Fruit fly (Drosophila melanogaster): ENCODE measurements around the gene B52.

Gene B52

DNA sequence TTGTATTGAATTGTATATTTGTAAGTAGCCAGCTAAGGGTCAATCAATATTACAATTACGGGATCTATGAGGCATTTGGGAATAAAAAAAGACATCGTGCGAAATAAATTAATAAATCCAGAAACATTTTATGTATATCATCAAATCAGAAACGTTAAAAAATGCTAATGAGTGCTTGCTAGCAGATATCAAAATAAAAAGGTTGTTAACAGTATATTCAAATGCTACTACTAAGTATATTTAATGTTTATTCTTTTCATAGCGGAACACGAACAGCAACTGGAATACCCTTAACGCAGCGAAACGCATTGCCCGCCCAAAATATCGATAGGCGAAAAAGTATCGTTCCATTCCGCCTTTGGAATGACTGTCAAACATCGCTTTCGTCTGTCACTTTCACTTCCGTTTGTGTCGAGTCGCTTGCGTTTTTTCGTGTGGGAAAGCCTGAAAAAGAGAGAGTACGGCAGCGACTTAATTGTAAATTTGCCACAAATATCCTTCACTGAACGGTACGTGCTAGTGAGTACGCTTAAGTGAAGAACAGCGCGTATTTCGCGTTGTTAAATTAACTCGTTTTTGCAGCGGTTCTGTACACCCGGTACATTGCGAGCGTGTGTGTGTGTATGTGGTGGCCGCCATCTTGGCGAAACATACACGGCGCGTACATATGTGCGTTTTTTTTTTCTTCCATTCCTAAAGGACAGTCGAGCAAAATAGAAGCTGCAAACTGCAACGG lies at the start of gene B52 (continued):
- TF ChIP-seq CG8290 (GFP tag; optimal IDR thresholded peaks at IDR 0.05) (no peak), CG8290 (tag; optimal IDR thresholded peaks at IDR 0.05) (peak in 1 of 2 experiments; percentile 51), Fer1 (GFP tag; optimal IDR thresholded peaks at IDR 0.05) (peak; percentile 85), zfh2 (GFP tag; optimal IDR thresholded peaks at IDR 0.05) (peak; percentile 53), chn (GFP tag; optimal IDR thresholded peaks at IDR 0.05) (peak; percentile 39), CG9876 (GFP tag; optimal IDR thresholded peaks at IDR 0.05) (peak; percentile 42), CG3407 (GFP tag; optimal IDR thresholded peaks at IDR 0.05) (peak; percentile 50), dimm (GFP tag; IDR thresholded peaks at IDR 0.05) (no peak), Trl (optimal IDR thresholded peaks at IDR 0.05) (no peak), Trl (GFP tag; optimal IDR thresholded peaks at IDR 0.05) (peak; percentile 51), CG2202 (tag; optimal IDR thresholded peaks at IDR 0.05) (peak; percentile 39), nom (GFP tag; optimal IDR thresholded peaks at IDR 0.05) (peak; percentile 86), Six4 (GFP tag; optimal IDR thresholded peaks at IDR 0.05) (no peak), luna (GFP tag; optimal IDR thresholded peaks at IDR 0.05) (peak; percentile 53), Sry-δ (GFP tag; optimal IDR thresholded peaks at IDR 0.05) (peak; percentile 60), ham (GFP tag; IDR thresholded peaks at IDR 0.05) (peak; percentile 54; the same call in 1 of the 2 replicates), Ptx1 (GFP tag; IDR thresholded peaks at IDR 0.05) (peak; percentile 59), da (GFP tag; optimal IDR thresholded peaks at IDR 0.05) (peak; percentile 51), ind (GFP tag; optimal IDR thresholded peaks at IDR 0.05) (peak; percentile 11), GATAe (GFP tag; conservative IDR thresholded peaks at IDR 0.05) (no peak), Dll (GFP tag; IDR thresholded peaks at IDR 0.05; ENCODE audit: partially characterized antibody) (0 out of 4 replicates have a peak, but pooled peaks have one; percentile 47), fru (optimal IDR thresholded peaks at IDR 0.05) (no peak), CG1792 (GFP tag; optimal IDR thresholded peaks at IDR 0.05) (peak; percentile 24), Doc2 (GFP tag; IDR thresholded peaks at IDR 0.05) (no peak), CG14860 (GFP tag; IDR thresholded peaks at IDR 0.05; ENCODE audit: partially characterized antibody) (no peak; the same call in 2 of the 3 replicates), ttk (GFP tag; IDR thresholded peaks at IDR 0.05) (peak; percentile 62; the same call in 1 of the 2 replicates), ash1 (GFP tag; optimal IDR thresholded peaks at IDR 0.05) (peak; percentile 25), CG3838 (GFP tag; optimal IDR thresholded peaks at IDR 0.05) (no peak), disco-r (GFP tag; optimal IDR thresholded peaks at IDR 0.05) (peak; percentile 62), HLHmδ (GFP tag; optimal IDR thresholded peaks at IDR 0.05) (peak; percentile 90), CG1529 (GFP tag; optimal IDR thresholded peaks at IDR 0.05) (peak; percentile 42), NFAT (GFP tag; IDR thresholded peaks at IDR 0.05) (peak; percentile 78; the same call in 1 of the 2 replicates), Asciz (GFP tag; optimal IDR thresholded peaks at IDR 0.05) (peak; percentile 71), CG14710 (tag; optimal IDR thresholded peaks at IDR 0.05) (peak; percentile 35), tll (GFP tag; optimal IDR thresholded peaks at IDR 0.05) (peak in 1 of 2 experiments; percentile 45), CG2712 (tag; optimal IDR thresholded peaks at IDR 0.05) (peak; percentile 42), Sin3A (optimal IDR thresholded peaks at IDR 0.05) (peak; percentile 47), salm (tag; optimal IDR thresholded peaks at IDR 0.05) (peak; percentile 11), CG1647 (GFP tag; optimal IDR thresholded peaks at IDR 0.05) (no peak), CG2889 (GFP tag; IDR thresholded peaks at IDR 0.05) (0 out of 3 replicates have a peak, but pooled peaks have one; percentile 42), gem (tag; optimal IDR thresholded peaks at IDR 0.05) (peak; percentile 41), croc (GFP tag; conservative IDR thresholded peaks at IDR 0.05) (no peak; the same call in 2 of the 3 replicates), Bteb2 (GFP tag; optimal IDR thresholded peaks at IDR 0.05) (peak; percentile 42), CG18262 (tag; optimal IDR thresholded peaks at IDR 0.05) (peak; percentile 32), CG34376 (GFP tag; optimal IDR thresholded peaks at IDR 0.05) (peak; percentile 84), CG17359 (tag; optimal IDR thresholded peaks at IDR 0.05) (peak; percentile 53), CG8944 (GFP tag; optimal IDR thresholded peaks at IDR 0.05) (no peak), vfl (GFP tag; optimal IDR thresholded peaks at IDR 0.05) (peak; percentile 20), CG2875 (GFP tag; optimal IDR thresholded peaks at IDR 0.05) (peak; percentile 53), CG12219 (GFP tag; optimal IDR thresholded peaks at IDR 0.05) (peak; percentile 62), zfh1 (GFP tag; IDR thresholded peaks at IDR 0.05) (peak; percentile 77)
